Fruit fly (Drosophila melanogaster): ENCODE data around the gene CG1896.

dm6 chr3R:31709142-31709541 lies 34.9 kb upstream of the CG1896 start:
- TF ChIP-seq psq (optimal IDR thresholded peaks at IDR 0.05) (no peak), usp (GFP tag; optimal IDR thresholded peaks at IDR 0.05) (no peak), CG8478 (optimal IDR thresholded peaks at IDR 0.05) (no peak)
